Worm (Caenorhabditis elegans) whole organism, young adult: ENCODE results near the gene dhs-19.

Experiments
- F39B2.1 ChIP-seq: fragments of 200-800 bp; sonication (Bioruptor generic); IDR thresholded peaks from 2 replicates; pipeline ENCODE4 v1.3.6; 2022; ENCODE audit warnings: missing genetic modification reagents, missing genetic modification characterization, missing compliant biosample characterization
- F49E8.2 ChIP-seq: sonication (generic microtip); optimal IDR thresholded peaks from 3 replicates; lab custom pipeline; 2017; ENCODE audit warnings: missing genetic modification characterization, mild to moderate bottlenecking, missing compliant biosample characterization, antibody characterized with exemption, moderate library complexity; ENCODE audit not compliant: insufficient read depth
- Y53G8AR.9 ChIP-seq: fragments of 200-800 bp; sonication (Bioruptor generic); conservative IDR thresholded peaks from 2 replicates; pipeline ENCODE4 v1.3.6; 2022; ENCODE audit warnings: missing genetic modification reagents, missing genetic modification characterization, missing compliant biosample characterization
- ZK185.1 ChIP-seq: sonication (generic microtip); optimal IDR thresholded peaks from 2 replicates; lab custom pipeline; 2016; ENCODE audit warnings: mild to moderate bottlenecking, missing genetic modification characterization, missing compliant biosample characterization; ENCODE audit not compliant: poor library complexity, severe bottlenecking
- aptf-3 ChIP-seq: fragments of 200-800 bp; sonication (Bioruptor generic); IDR thresholded peaks from 2 replicates; pipeline ENCODE4 v1.3.6; 2022; ENCODE audit warnings: missing genetic modification characterization, missing compliant biosample characterization
- cebp-1 ChIP-seq, 2 experiments: fragments of 200-800 bp in 1 of 2; sonication (Bioruptor generic) in 1 of 2; sonication (generic microtip) in 1 of 2; IDR thresholded peaks in 1 of 2; optimal IDR thresholded peaks in 1 of 2; 2 replicates each; pipeline versions ENCODE4 v1.3.6 to Lab custom; 2017 to 2022; ENCODE audit warnings: missing compliant biosample characterization in 2 of 2, missing genetic modification characterization in 2 of 2, mild to moderate bottlenecking in 1 of 2, missing genetic modification reagents in 1 of 2, moderate library complexity in 1 of 2
- chd-7 ChIP-seq: sonication (generic microtip); optimal IDR thresholded peaks from 2 replicates; lab custom pipeline; 2016; ENCODE audit warnings: mild to moderate bottlenecking, missing genetic modification characterization, moderate library complexity, missing compliant biosample characterization
- mcd-1 ChIP-seq: fragments of 200-800 bp; sonication (Bioruptor generic); IDR thresholded peaks from 2 replicates; pipeline ENCODE4 v1.3.6; 2022; ENCODE audit warnings: missing genetic modification reagents, missing genetic modification characterization, missing compliant biosample characterization
- mxl-1 ChIP-seq: sonication (generic microtip); optimal IDR thresholded peaks from 2 replicates; lab custom pipeline; 2016; ENCODE audit warnings: missing genetic modification characterization, missing compliant biosample characterization
- somi-1 ChIP-seq: fragments of 200-800 bp; sonication (Bioruptor generic); optimal IDR thresholded peaks from 2 replicates; lab custom pipeline; 2018; ENCODE audit warnings: mild to moderate bottlenecking, missing genetic modification characterization, missing compliant biosample characterization
- tbp1 ChIP-seq: fragments of 200-800 bp; sonication (Bioruptor generic); optimal IDR thresholded peaks from 2 replicates; lab custom pipeline; 2018; ENCODE audit warnings: mild to moderate bottlenecking, missing genetic modification characterization, missing compliant biosample characterization
- zfh-2 ChIP-seq: fragments of 200-800 bp; sonication (Bioruptor generic); conservative IDR thresholded peaks from 2 replicates; pipeline ENCODE4 v1.3.6; 2022; ENCODE audit warnings: missing genetic modification reagents, missing genetic modification characterization, missing compliant biosample characterization
- ztf-28 ChIP-seq: fragments of 200-800 bp; sonication (Bioruptor generic); IDR thresholded peaks from 2 replicates; pipeline ENCODE4 v1.3.6; 2022; ENCODE audit warnings: missing genetic modification reagents, missing genetic modification characterization, missing compliant biosample characterization

DNA sequence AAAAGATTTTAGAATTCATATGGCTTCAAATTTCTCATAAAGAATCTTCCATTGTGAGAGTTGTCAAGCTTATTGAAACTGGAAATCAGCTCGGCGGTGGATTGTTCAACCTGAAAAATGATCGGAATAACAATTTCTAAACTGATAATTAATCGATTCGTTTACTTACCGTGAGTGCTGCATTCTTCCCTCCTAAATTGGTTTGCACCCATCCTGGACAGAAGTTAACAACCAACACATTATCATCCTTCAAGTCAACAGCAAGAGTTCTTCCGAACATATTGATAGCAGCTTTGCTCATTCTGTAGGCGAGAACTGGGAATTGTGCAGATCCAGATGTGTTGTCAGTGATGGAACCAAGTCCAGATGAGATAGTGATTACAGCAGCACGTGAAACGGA, 24.9 kb upstream of the dhs-19 start:
- no peak for TF ChIP-seq aptf-3
- no peak for TF ChIP-seq Y53G8AR.9 (GFP tag; lab: Robert Waterston, UW)
- TF ChIP-seq F39B2.1 (GFP tag; lab: Robert Waterston, UW) = no peak
- TF ChIP-seq chd-7 (tag; lab: Kevin White, UChicago) = no peak
- TF ChIP-seq ztf-28 (GFP tag; lab: Robert Waterston, UW) = no peak
- no peak for TF ChIP-seq mcd-1 (GFP tag; lab: Robert Waterston, UW)
- no peak for TF ChIP-seq zfh-2 (GFP tag; lab: Robert Waterston, UW)
- TF ChIP-seq somi-1 = no peak
- no peak for TF ChIP-seq cebp-1 (GFP tag; IDR thresholded peaks at IDR 0.05; lab: Robert Waterston, UW)
- TF ChIP-seq cebp-1 (tag; optimal IDR thresholded peaks at IDR 0.05; lab: Kevin White, UChicago) = no peak
- TF ChIP-seq tbp1 (GFP tag; lab: Kevin White, UChicago) = no peak
- no peak for TF ChIP-seq F49E8.2 (tag; lab: Kevin White, UChicago)
- TF ChIP-seq mxl-1 = no peak
- no peak for TF ChIP-seq ZK185.1 (tag; lab: Kevin White, UChicago)
